Fruit fly (Drosophila melanogaster) whole organism, prepupa: Measurements from ENCODE around the gene CG13309.

Experiments
- CG3032 ChIP-seq: fragments of 200-800 bp; optimal IDR thresholded peaks from 2 replicates; lab custom pipeline; 2019; ENCODE audit warnings: missing biosample characterization, mild to moderate bottlenecking, missing genetic modification characterization, moderate library complexity
- CG32006 ChIP-seq: fragments of 200-800 bp; sonication (Bioruptor generic); optimal IDR thresholded peaks from 3 replicates; lab custom pipeline; 2017; ENCODE audit warnings: missing biosample characterization, mild to moderate bottlenecking, missing genetic modification characterization
- CG34406 ChIP-seq: fragments of 200-800 bp; sonication (Bioruptor generic); optimal IDR thresholded peaks from 3 replicates; lab custom pipeline; 2016; ENCODE audit warnings: missing biosample characterization, missing genetic modification characterization
- CG6276 ChIP-seq: fragments of 200-800 bp; sonication (Bioruptor generic); optimal IDR thresholded peaks from 2 replicates; lab custom pipeline; 2017; ENCODE audit warnings: missing biosample characterization, mild to moderate bottlenecking, missing genetic modification characterization
- CG8319 ChIP-seq: fragments of 200-800 bp; sonication (Bioruptor generic); optimal IDR thresholded peaks from 3 replicates; lab custom pipeline; 2016; ENCODE audit warnings: missing biosample characterization, missing genetic modification characterization
- CG8632 ChIP-seq: fragments of 200-800 bp; sonication (Bioruptor generic); optimal IDR thresholded peaks from 3 replicates; lab custom pipeline; 2016; ENCODE audit warnings: missing biosample characterization, missing genetic modification characterization
- Hr38 ChIP-seq: sonication (Bioruptor generic); optimal IDR thresholded peaks from 2 replicates; lab custom pipeline; 2016; ENCODE audit warnings: missing biosample characterization, missing genetic modification characterization
- fd85E ChIP-seq: fragments of 200-800 bp; sonication (Bioruptor generic); optimal IDR thresholded peaks from 3 replicates; lab custom pipeline; 2016; ENCODE audit warnings: missing biosample characterization, missing genetic modification characterization
- pdm3 ChIP-seq: fragments of 200-800 bp; sonication (Bioruptor generic); optimal IDR thresholded peaks from 3 replicates; lab custom pipeline; 2016; ENCODE audit warnings: missing biosample characterization, missing genetic modification characterization
- salr ChIP-seq, 2 experiments: fragments of 200-800 bp; sonication (Bioruptor generic); optimal IDR thresholded peaks; 3 replicates each; lab custom pipeline; 2016 to 2018; ENCODE audit warnings: missing biosample characterization in 2 of 2, missing genetic modification characterization in 2 of 2, mild to moderate bottlenecking in 1 of 2
- topi ChIP-seq: fragments of 200-800 bp; sonication (Bioruptor generic); optimal IDR thresholded peaks from 3 replicates; lab custom pipeline; 2016; ENCODE audit warnings: missing biosample characterization, missing genetic modification characterization

DNA sequence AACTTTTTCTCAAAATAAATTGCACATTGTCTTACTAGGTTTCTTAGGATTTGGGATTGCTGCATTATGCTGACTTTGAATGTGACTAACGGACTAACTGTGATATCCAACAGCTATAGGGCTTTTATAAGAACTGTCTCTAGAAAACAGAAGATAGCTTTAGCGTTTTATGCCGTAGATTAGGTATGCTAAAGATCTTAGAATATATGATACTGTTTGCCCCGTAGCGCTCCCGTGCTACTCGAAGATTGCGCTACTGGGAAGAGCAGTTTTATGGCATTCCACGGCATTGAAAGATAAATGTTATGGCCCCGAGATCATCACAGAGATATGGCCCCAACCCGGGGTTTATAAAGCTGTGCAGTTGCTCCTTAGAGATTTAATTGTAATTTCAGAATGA lies 8.1 kb upstream of the CG13309 start, which contains the start of the genes CG13311 and CG34426:
- TF ChIP-seq CG8632 (GFP tag; lab: Kevin White, UChicago) (no peak), fd85E (GFP tag; lab: Kevin White, UChicago) (no peak), salr (GFP tag; optimal IDR thresholded peaks at IDR 0.05; lab: Kevin White, UChicago) (no peak), Hr38 (GFP tag; lab: Kevin White, UChicago) (no peak), CG8319 (no peak), CG32006 (GFP tag; lab: Kevin White, UChicago) (no peak), pdm3 (GFP tag; lab: Kevin White, UChicago) (no peak), CG3032 (tag; lab: Kevin White, UChicago) (no peak), CG34406 (GFP tag; lab: Kevin White, UChicago) (no peak), topi (GFP tag; lab: Kevin White, UChicago) (no peak), CG6276 (GFP tag; lab: Kevin White, UChicago) (no peak)
